Fruit fly (Drosophila melanogaster): ENCODE data around the gene CG31817.

Gene CG31817

DNA sequence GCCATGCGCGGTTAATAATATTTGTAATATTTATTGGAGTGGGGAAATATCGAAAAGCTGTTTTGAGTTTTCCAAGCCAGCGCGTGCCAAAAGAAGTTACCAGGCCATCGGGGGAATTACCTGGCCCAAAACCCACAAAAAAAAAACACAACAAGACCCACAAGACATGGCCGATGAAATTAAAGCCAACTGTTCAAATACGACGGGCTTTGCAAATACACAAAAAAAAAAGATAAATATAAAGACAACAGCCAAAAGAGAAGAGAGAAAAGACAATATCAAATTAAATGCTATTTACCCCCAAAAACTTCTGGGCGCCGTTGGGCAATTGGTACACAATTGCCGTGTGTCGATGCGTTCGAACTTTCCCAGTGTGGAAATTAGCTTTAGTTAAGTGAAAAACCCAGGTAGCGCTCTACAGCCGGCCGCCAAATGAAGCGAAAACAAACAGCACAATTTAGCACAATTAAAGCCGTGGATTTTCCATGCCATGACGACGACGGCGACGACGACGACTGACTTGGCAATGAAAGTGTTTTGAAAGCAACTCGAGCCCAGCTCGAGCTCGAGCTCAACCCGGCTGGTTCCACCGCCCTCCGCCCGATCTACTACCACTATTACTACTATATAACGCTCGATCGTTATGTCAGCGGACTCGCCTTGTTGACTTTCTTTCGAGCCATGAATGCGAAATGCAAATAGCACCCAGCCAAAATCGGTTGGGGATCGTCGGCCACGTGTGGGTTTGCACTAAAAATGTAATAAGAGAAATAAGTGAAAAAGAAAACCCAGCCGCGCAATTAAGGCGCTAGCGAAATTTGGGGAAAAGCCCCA lies 19.7 kb downstream of the CG31817 start:
- TF ChIP-seq ttk (optimal IDR thresholded peaks at IDR 0.05), result no peak
- no peak for TF ChIP-seq insv (optimal IDR thresholded peaks at IDR 0.05)
- no peak for TF ChIP-seq Myc (optimal IDR thresholded peaks at IDR 0.05)
- no peak for TF ChIP-seq h (optimal IDR thresholded peaks at IDR 0.05)
- no peak for TF ChIP-seq psq (optimal IDR thresholded peaks at IDR 0.05)
- TF ChIP-seq Sin3A (optimal IDR thresholded peaks at IDR 0.05), result no peak

DNA sequence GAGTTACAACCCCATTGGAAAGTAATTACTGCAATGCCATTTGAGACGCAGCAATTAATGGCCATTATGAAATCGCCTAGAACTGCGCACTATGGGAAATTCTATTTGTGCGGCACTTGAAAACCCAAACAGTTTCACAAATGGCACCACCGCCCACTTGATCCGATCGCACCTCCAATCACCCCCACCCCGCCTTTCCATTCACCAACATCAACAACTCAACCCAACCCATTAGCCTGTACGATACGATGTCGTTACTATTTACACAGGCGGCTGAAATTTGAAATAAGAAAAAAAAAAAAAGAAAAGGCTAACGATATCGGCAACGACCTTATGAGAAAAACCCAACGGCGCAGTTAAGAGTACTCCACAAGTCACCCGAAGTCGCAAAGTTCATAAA lies 20.6 kb downstream of the CG31817 start:
- no peak for TF ChIP-seq insv (optimal IDR thresholded peaks at IDR 0.05)
- TF ChIP-seq Myc (optimal IDR thresholded peaks at IDR 0.05), result no peak
- no peak for TF ChIP-seq psq (optimal IDR thresholded peaks at IDR 0.05)
- no peak for TF ChIP-seq ttk (optimal IDR thresholded peaks at IDR 0.05)
- no peak for TF ChIP-seq h (optimal IDR thresholded peaks at IDR 0.05)
- TF ChIP-seq Sin3A (optimal IDR thresholded peaks at IDR 0.05), result no peak

DNA sequence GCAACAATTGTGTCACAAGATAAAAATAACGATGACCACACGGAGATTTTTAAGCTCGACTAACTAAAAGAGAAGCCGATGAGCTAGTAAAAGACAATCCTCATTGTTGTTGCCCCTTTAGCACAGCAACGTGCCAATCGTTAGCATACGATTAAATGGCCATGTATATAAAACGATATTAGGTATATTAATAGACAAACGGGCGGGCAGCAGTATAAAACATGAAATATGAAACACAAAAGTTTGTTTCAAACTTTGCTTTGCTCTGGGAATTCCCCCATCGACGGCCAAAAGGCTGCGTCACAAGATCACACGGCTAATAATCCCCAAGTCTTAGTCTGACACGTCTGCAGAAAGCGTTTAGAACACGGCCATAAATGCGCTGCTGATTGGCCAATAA lies 21.3 kb downstream of the CG31817 start:
- no peak for TF ChIP-seq ttk (optimal IDR thresholded peaks at IDR 0.05)
- no peak for TF ChIP-seq h (optimal IDR thresholded peaks at IDR 0.05)
- TF ChIP-seq Sin3A (optimal IDR thresholded peaks at IDR 0.05), result no peak
- no peak for TF ChIP-seq Myc (optimal IDR thresholded peaks at IDR 0.05)
- no peak for TF ChIP-seq psq (optimal IDR thresholded peaks at IDR 0.05)
- no peak for TF ChIP-seq insv (optimal IDR thresholded peaks at IDR 0.05)

DNA sequence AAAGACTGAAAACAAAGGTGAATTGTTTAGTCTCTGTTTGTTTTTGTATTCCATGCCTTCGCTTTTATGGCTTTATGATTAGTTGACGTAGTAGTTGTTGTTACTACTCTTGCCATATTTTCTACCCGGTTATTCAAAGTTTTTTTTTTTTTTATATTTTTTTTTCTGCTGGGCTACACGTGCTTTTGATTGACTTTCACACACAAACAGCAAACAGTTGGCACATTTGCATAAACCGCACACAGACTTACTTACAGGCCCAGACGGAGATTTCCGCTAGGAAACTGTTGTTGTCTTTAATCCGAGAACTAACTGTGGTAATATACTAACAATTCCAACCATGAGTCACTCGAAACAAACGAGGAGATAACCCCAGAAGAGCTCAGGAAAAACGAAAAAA lies 21.8 kb downstream of the CG31817 start:
- TF ChIP-seq psq (optimal IDR thresholded peaks at IDR 0.05), result no peak
- TF ChIP-seq insv (optimal IDR thresholded peaks at IDR 0.05), result no peak
- no peak for TF ChIP-seq Myc (optimal IDR thresholded peaks at IDR 0.05)
- TF ChIP-seq ttk (optimal IDR thresholded peaks at IDR 0.05), result no peak

DNA sequence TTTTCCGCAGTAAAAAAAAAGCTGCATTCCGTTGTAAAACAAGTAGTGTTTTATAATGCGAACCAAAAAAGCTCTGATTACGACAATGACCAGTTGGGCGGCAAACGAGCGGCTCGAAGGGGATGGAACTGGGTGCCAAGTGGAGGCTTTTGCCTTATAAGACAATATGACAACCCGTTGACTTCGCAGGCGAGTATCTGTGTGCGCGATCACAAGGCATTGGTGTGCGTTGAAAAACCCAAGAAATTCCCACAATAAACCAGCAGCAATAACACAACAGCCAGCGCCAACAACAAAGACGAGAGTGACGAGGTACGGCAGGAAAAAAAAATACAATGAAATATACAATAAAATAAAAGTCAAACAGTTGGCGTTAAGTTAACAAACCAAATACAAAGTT lies 22.7 kb downstream of the CG31817 start:
- TF ChIP-seq psq (optimal IDR thresholded peaks at IDR 0.05) (no peak), Myc (optimal IDR thresholded peaks at IDR 0.05) (no peak), ttk (optimal IDR thresholded peaks at IDR 0.05) (no peak), h (optimal IDR thresholded peaks at IDR 0.05) (no peak), insv (optimal IDR thresholded peaks at IDR 0.05) (no peak), Sin3A (optimal IDR thresholded peaks at IDR 0.05) (no peak)

DNA sequence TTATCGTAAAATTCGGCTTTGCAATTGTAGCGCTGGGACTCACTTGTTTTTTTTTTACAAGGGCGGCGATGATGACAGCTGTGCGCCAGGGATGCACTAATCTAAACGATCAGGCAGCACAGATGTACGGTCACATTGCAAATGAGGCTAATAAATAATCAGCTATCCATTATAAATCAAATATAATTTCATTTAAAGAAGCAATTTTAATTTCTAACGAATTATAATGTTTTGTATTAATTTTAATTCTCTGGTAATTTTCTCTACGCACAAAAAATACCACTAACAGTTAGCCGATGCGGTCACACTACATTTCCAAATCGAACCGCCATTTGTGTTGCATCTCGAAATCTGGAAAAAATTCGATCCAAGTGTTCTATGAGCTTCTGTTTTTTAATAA lies 27.0 kb downstream of the CG31817 start, which contains the start of the genes cni and fzy:
Gene cni, minus strand, starts transcription at position 79 of the 400 bp plus-strand sequence.
Gene fzy, plus strand, starts transcription at position 309 of the 400 bp plus-strand sequence.
- TF ChIP-seq h (optimal IDR thresholded peaks at IDR 0.05), result no peak
- TF ChIP-seq Sin3A (optimal IDR thresholded peaks at IDR 0.05), result no peak
- no peak for TF ChIP-seq insv (optimal IDR thresholded peaks at IDR 0.05)
- no peak for TF ChIP-seq Myc (optimal IDR thresholded peaks at IDR 0.05)
- TF ChIP-seq psq (optimal IDR thresholded peaks at IDR 0.05), result no peak
- no peak for TF ChIP-seq ttk (optimal IDR thresholded peaks at IDR 0.05)

DNA sequence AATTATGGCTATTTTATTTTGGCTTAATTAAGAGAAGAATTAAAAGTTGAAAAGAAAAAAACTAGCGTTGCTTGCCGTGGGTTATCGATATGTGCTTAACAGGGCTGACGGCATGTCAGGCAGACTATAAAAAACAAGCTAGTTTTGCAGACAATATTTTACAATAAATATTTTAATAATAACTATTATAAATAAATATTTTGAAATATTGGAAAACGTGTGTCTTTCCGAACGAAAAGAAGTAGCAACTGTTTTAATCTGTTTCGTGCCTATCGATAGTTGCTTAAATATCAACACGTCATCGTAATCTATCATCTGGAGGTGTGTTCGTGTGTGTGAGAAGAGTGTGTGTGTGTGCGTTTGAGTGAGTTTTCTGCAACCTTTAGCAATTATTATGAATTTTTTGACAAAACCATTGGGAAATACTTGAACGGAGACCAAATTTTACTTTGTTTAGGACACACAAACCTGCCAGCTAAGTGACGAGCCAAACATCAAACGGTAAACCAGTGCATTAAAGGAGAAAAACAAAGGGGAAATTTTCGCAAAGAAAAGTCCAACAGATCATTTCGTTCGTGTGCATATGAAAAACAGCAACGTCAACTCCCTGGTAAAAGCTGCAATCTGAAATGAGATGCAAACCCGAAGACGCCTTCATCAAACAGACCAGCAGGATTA lies 30.5 kb downstream of the CG31817 start, which contains the start of the genes CG5861 and Syx5:
Gene CG5861, minus strand, starts transcription at position 273 of the 678 bp plus-strand sequence.
Gene Syx5, plus strand, starts transcription at position 321 of the 678 bp plus-strand sequence.
- TF ChIP-seq h (optimal IDR thresholded peaks at IDR 0.05), result no peak
- no peak for TF ChIP-seq Myc (optimal IDR thresholded peaks at IDR 0.05)
- no peak for TF ChIP-seq insv (optimal IDR thresholded peaks at IDR 0.05)
- no peak for TF ChIP-seq Sin3A (optimal IDR thresholded peaks at IDR 0.05)
- TF ChIP-seq psq (optimal IDR thresholded peaks at IDR 0.05), result no peak
- TF ChIP-seq ttk (optimal IDR thresholded peaks at IDR 0.05), result no peak

DNA sequence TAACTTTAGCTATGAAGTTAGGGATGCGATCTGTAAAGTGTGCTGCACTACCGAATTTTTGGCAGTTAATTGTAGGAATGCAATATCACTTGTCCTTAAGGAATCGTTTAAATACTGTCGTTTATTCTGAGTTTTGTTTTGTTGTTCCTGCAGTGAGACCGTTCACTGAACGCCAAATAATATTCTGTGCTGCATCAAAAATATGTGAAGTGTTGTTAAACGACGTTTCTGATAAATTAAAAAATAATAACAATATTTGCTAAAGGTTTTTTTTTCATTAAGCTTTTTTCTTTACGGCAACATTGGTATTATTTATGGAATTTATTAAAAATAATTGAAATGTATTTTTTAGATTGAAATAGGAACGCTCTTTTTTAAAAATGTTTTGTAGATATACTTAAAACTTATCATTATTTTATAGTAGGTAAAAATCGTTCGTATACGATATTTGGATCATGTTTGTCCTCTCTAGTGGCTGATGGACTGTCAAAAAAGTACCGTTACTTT lies 34.9 kb downstream of the CG31817 start, which contains the start of gene GMF:
Gene GMF, minus strand, starts transcription at position 182 of the 507 bp plus-strand sequence.
- no peak for TF ChIP-seq psq (optimal IDR thresholded peaks at IDR 0.05)
- no peak for TF ChIP-seq ttk (optimal IDR thresholded peaks at IDR 0.05)
- no peak for TF ChIP-seq insv (optimal IDR thresholded peaks at IDR 0.05)
- no peak for TF ChIP-seq h (optimal IDR thresholded peaks at IDR 0.05)
- no peak for TF ChIP-seq Sin3A (optimal IDR thresholded peaks at IDR 0.05)
- TF ChIP-seq Myc (optimal IDR thresholded peaks at IDR 0.05), result no peak

DNA sequence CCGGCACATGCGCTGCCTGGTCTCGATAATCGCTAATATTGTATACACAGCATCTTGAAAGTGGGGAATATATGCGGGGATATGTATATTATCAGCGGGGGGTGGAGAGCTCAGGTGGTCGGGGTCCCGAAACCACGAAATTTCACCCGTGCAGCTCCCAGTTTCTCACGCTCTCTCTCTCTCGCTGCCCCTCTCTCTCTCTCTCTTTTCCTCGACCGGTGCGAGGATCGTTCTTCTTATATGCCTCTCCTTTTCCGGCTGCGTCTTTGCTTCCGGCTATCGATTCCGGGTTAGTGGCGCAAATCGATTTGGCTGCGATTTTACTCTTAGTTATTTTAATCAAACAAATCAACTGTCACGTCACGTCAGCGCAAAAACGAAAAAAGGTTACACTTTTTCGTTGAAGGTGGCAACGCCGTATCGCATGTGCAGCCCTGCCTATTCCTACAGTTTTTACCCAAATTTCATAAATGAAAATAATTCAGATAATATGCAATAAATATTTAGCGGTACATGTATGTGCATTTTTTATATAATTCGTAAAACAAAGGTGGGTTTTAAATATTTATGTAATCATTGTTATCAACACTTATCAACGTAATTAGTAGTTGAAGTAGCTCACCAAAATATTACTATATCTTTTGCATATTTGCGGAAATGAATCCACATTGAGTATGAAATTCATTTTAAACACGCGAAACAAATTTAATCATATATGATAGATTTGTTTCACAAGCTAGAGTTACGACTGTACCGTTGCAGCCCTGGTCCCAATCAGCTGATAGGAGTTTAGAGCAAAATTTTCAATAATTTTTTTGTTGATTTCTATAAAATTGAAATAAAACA lies 38.0 kb downstream of the CG31817 start, which contains the start of the genes heix and CG17328:
Gene heix, minus strand, starts transcription at position 393 of the 846 bp plus-strand sequence.
Gene CG17328, plus strand, starts transcription at position 478 of the 846 bp plus-strand sequence.
- no peak for TF ChIP-seq insv (optimal IDR thresholded peaks at IDR 0.05)
- no peak for TF ChIP-seq Myc (optimal IDR thresholded peaks at IDR 0.05)
- no peak for TF ChIP-seq ttk (optimal IDR thresholded peaks at IDR 0.05)
- no peak for TF ChIP-seq psq (optimal IDR thresholded peaks at IDR 0.05)
- TF ChIP-seq h (optimal IDR thresholded peaks at IDR 0.05), result no peak
- no peak for TF ChIP-seq Sin3A (optimal IDR thresholded peaks at IDR 0.05)

DNA sequence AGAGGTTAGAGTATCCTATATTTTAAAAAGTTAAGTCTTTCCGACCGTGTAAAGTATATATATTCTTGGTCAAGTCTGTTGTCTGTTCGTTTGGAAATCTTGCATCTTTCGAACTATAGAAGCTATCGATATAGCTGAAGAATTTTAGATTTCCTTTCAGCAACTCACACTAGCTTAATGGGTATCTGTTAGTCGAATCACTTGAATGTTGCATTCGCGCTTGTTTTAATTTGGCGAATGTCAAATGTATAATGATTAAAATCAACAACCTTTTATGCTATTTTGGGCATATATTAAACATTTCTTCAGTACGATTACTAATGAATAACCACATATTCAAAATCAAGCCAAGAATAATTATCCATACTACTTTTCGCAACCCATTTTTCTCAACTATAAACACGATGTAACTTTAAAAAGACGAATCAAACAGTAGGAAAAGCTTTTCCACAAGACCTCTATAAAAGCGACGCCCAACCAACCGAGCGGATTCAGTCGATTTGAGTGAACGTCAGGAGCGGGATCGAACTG lies 43.9 kb downstream of the CG31817 start, which contains the start of gene Cyp303a1:
Gene Cyp303a1, plus strand, starts transcription at position 481 of the 531 bp plus-strand sequence.
- TF ChIP-seq Sin3A (optimal IDR thresholded peaks at IDR 0.05), result no peak
- TF ChIP-seq insv (optimal IDR thresholded peaks at IDR 0.05), result no peak
- no peak for TF ChIP-seq ttk (optimal IDR thresholded peaks at IDR 0.05)
- no peak for TF ChIP-seq psq (optimal IDR thresholded peaks at IDR 0.05)
- TF ChIP-seq h (optimal IDR thresholded peaks at IDR 0.05), result no peak
- no peak for TF ChIP-seq Myc (optimal IDR thresholded peaks at IDR 0.05)

Measured in Kc167 (cell line).